Worm (Caenorhabditis elegans): Measurements from ENCODE around the gene T07G12.3.

Gene T07G12.3

ce11 chrIV:10502345-10502744 is 31.4 kb upstream of the T07G12.3 start (continued):
- no peak for TF ChIP-seq lsl-1 (GFP tag; optimal IDR thresholded peaks at IDR 0.05)
- TF ChIP-seq madf-8 (GFP tag; conservative IDR thresholded peaks at IDR 0.05), result no peak
- peak; percentile 65 for TF ChIP-seq attf-5 (GFP tag; optimal IDR thresholded peaks at IDR 0.05)
- TF ChIP-seq zim-3 (tag; optimal IDR thresholded peaks at IDR 0.05), result no peak
- no peak for TF ChIP-seq F49E8.2 (tag; optimal IDR thresholded peaks at IDR 0.05; ENCODE audit: insufficient read depth)
- TF ChIP-seq F39B2.1 (GFP tag; IDR thresholded peaks at IDR 0.05), result no peak
- no peak for TF ChIP-seq nfya-1 (tag; optimal IDR thresholded peaks at IDR 0.05; ENCODE audit: borderline replicate concordance, insufficient read depth)
- TF ChIP-seq F10E7.11 (tag; optimal IDR thresholded peaks at IDR 0.05), result no peak
- no peak for TF ChIP-seq zfh-2 (GFP tag; conservative IDR thresholded peaks at IDR 0.05)
- TF ChIP-seq tlf-1 (GFP tag; optimal IDR thresholded peaks at IDR 0.05), result no peak
- no peak for TF ChIP-seq snpc-1.1 (tag; optimal IDR thresholded peaks at IDR 0.05; ENCODE audit: insufficient read depth)
- peak; percentile 4 for TF ChIP-seq lin-54 (GFP tag; optimal IDR thresholded peaks at IDR 0.05)
- no peak for TF ChIP-seq attf-3 (GFP tag; conservative IDR thresholded peaks at IDR 0.05)
- TF ChIP-seq mcd-1 (GFP tag; IDR thresholded peaks at IDR 0.05), result no peak
- no peak for TF ChIP-seq D2030.7 (GFP tag; IDR thresholded peaks at IDR 0.05)
- TF ChIP-seq C06A6.2 (GFP tag; conservative IDR thresholded peaks at IDR 0.05), result no peak
- TF ChIP-seq ekl-4 (GFP tag; IDR thresholded peaks at IDR 0.05), result no peak
- no peak for TF ChIP-seq hrde-1 (tag; optimal IDR thresholded peaks at IDR 0.05; ENCODE audit: borderline replicate concordance)
- TF ChIP-seq lin-26 (GFP tag; IDR thresholded peaks at IDR 0.05), result no peak
- no peak for TF ChIP-seq ztf-28 (GFP tag; IDR thresholded peaks at IDR 0.05)
- TF ChIP-seq aptf-3 (GFP tag; IDR thresholded peaks at IDR 0.05), result no peak
- no peak for TF ChIP-seq repo-1 (tag; optimal IDR thresholded peaks at IDR 0.05)
- TF ChIP-seq ztf-26 (tag; optimal IDR thresholded peaks at IDR 0.05), result no peak
- TF ChIP-seq let-607 (tag; optimal IDR thresholded peaks at IDR 0.05), result peak in 1 of 2 experiments; percentile 3
- TF ChIP-seq bed-1 (GFP tag; IDR thresholded peaks at IDR 0.05), result no peak
- no peak for TF ChIP-seq xnd-1 (tag; optimal IDR thresholded peaks at IDR 0.05)
- no peak for TF ChIP-seq efl-1 (GFP tag; optimal IDR thresholded peaks at IDR 0.05)
- no peak for TF ChIP-seq ztf-6 (GFP tag; IDR thresholded peaks at IDR 0.05)
- no peak for TF ChIP-seq cebp-2 (GFP tag; IDR thresholded peaks at IDR 0.05)
- TF ChIP-seq unc-62 (GFP tag; optimal IDR thresholded peaks at IDR 0.05), result no peak
- TF ChIP-seq dpl-1 (GFP tag; optimal IDR thresholded peaks at IDR 0.05), result no peak
- TF ChIP-seq ztf-3 (GFP tag; optimal IDR thresholded peaks at IDR 0.05), result no peak
- no peak for TF ChIP-seq nhr-27 (tag; optimal IDR thresholded peaks at IDR 0.05)
- TF ChIP-seq ets-4 (GFP tag; optimal IDR thresholded peaks at IDR 0.05), result no peak
- TF ChIP-seq mes-4 (tag; optimal IDR thresholded peaks at IDR 0.05), result no peak
- TF ChIP-seq tbx-9 (tag; optimal IDR thresholded peaks at IDR 0.05; ENCODE audit: borderline replicate concordance), result no peak
- TF ChIP-seq aptf-2 (GFP tag; conservative IDR thresholded peaks at IDR 0.05), result no peak
- TF ChIP-seq B0261.1 (tag; optimal IDR thresholded peaks at IDR 0.05), result no peak
- TF ChIP-seq T26A5.8 (tag; optimal IDR thresholded peaks at IDR 0.05), result no peak
- TF ChIP-seq egl-18 (GFP tag; IDR thresholded peaks at IDR 0.05), result no peak
- no peak for TF ChIP-seq B0336.3 (GFP tag; IDR thresholded peaks at IDR 0.05)
- no peak for TF ChIP-seq Y53F4B.3 (GFP tag; IDR thresholded peaks at IDR 0.05)
- no peak for TF ChIP-seq sea-2 (GFP tag; IDR thresholded peaks at IDR 0.05)
- no peak for TF ChIP-seq egl-44 (GFP tag; IDR thresholded peaks at IDR 0.05)
- TF ChIP-seq madf-6 (GFP tag; IDR thresholded peaks at IDR 0.05), result no peak
- no peak for TF ChIP-seq snpc-1.3 (tag; optimal IDR thresholded peaks at IDR 0.05; ENCODE audit: insufficient read depth)
- no peak for TF ChIP-seq ZK185.1 (tag; optimal IDR thresholded peaks at IDR 0.05; ENCODE audit: poor library complexity, severe bottlenecking)
- peak; percentile 32 for TF ChIP-seq K12H6.12 (tag; optimal IDR thresholded peaks at IDR 0.05)
- TF ChIP-seq die-1 (tag; optimal IDR thresholded peaks at IDR 0.05), result no peak

Measured in whole organism, young adult.